Fruit fly (Drosophila melanogaster) S2 (cell line): Measurements from ENCODE around the gene mRpL33.

Experiments used
- CG8478 ChIP-seq: fragments of >200 bp; optimal IDR thresholded peaks from 2 replicates; lab custom pipeline; 2018
- CTCF ChIP-seq, 2 experiments: fragments of >200 bp; optimal IDR thresholded peaks; 2 replicates each; lab custom pipeline; 2018

dm6 chrX:4273499-4273898 is 48.5 kb downstream of the mRpL33 start:
- TF ChIP-seq CTCF (optimal IDR thresholded peaks at IDR 0.05; lab: Kevin White, UChicago) (no peak), CG8478 (lab: Kevin White, UChicago) (no peak)
